Fruit fly (Drosophila melanogaster): ENCODE results near the gene Arfrp1.
A peak's percentile ranks its signal among the peaks of the same experiment; 100 is the strongest.

The Arfrp1 gene

dm6 chrX:9074040-9074439 lies 32.8 kb upstream of the Arfrp1 start:
- TF ChIP-seq CG9948 (tag; optimal IDR thresholded peaks at IDR 0.05): no peak
- no peak for TF ChIP-seq rn (GFP tag; IDR thresholded peaks at IDR 0.05)
- TF ChIP-seq CG8301 (tag; optimal IDR thresholded peaks at IDR 0.05): no peak
- TF ChIP-seq gl (tag; optimal IDR thresholded peaks at IDR 0.05): no peak
- no peak for TF ChIP-seq D1 (tag; optimal IDR thresholded peaks at IDR 0.05)
- TF ChIP-seq Pif1B (GFP tag; optimal IDR thresholded peaks at IDR 0.05): no peak
- no peak for TF ChIP-seq CG34367 (tag; optimal IDR thresholded peaks at IDR 0.05)
- no peak for TF ChIP-seq CG10348 (GFP tag; IDR thresholded peaks at IDR 0.05)

DNA sequence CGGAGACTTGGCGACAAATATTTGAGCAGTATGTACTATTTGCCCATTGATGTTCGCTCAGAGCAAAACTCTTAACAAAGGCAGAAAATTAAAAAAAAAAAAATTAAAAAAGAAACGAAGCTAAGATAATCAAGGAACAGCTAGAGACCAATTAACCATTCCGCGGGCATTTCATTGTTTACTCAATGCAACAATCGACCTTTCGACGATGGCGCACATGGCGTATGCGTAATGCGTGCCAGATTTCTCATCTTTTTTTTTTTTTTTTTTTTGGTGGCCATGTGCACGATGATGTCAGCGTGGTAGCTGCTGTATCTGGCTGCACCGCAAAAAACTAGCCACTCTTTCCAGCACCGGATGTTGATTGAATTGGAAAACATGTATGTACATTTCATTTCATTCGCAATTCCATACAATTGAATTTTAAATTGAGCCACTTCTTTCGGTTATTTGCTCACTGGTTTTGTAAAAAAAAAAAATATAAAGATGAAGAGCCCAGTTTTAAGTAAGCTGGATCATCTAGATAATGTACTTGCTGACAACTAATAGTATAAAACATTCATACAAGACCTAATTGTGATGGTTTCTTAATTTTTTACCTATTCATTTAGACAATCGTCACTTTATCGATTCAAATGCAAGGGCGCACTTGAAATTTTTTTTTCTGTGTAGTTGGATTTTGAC lies 31.1 kb upstream of the Arfrp1 start:
- peak; percentile 59 for TF ChIP-seq CG32121 (GFP tag; IDR thresholded peaks at IDR 0.05)
- peak; percentile 1 for TF ChIP-seq CG9948 (tag; optimal IDR thresholded peaks at IDR 0.05)
- TF ChIP-seq gl (tag; optimal IDR thresholded peaks at IDR 0.05): no peak
- peak; percentile 2 for TF ChIP-seq CG17806 (tag; optimal IDR thresholded peaks at IDR 0.05)
- TF ChIP-seq EcR (GFP tag; optimal IDR thresholded peaks at IDR 0.05): no peak
- TF ChIP-seq fd96Ca (GFP tag; IDR thresholded peaks at IDR 0.05): 0 out of 3 replicates have a peak, but pooled peaks have one; percentile 36
- no peak for TF ChIP-seq CG12605 (GFP tag; IDR thresholded peaks at IDR 0.05)
- no peak for TF ChIP-seq rn (GFP tag; IDR thresholded peaks at IDR 0.05)
- TF ChIP-seq Pif1B (GFP tag; optimal IDR thresholded peaks at IDR 0.05): peak; percentile 30
- no peak for TF ChIP-seq CG10348 (GFP tag; IDR thresholded peaks at IDR 0.05)
- peak; percentile 44 for TF ChIP-seq CG8301 (tag; optimal IDR thresholded peaks at IDR 0.05)
- peak; percentile 64 for TF ChIP-seq CG8159 (tag; optimal IDR thresholded peaks at IDR 0.05)
- peak; percentile 56 for TF ChIP-seq CG14655 (GFP tag; optimal IDR thresholded peaks at IDR 0.05)
- TF ChIP-seq D1 (tag; optimal IDR thresholded peaks at IDR 0.05): no peak
- no peak for TF ChIP-seq CG13204 (GFP tag; optimal IDR thresholded peaks at IDR 0.05)
- peak; percentile 67 for TF ChIP-seq Snoo (tag; optimal IDR thresholded peaks at IDR 0.05)
- peak; percentile 74 for TF ChIP-seq Pif1A (GFP tag; optimal IDR thresholded peaks at IDR 0.05)
- no peak for TF ChIP-seq CG34367 (tag; optimal IDR thresholded peaks at IDR 0.05)
- peak; percentile 44 for TF ChIP-seq CG15710 (tag; optimal IDR thresholded peaks at IDR 0.05)
- TF ChIP-seq Ets98B (GFP tag; IDR thresholded peaks at IDR 0.05): no peak
- TF ChIP-seq CG4496 (GFP tag; IDR thresholded peaks at IDR 0.05): peak; percentile 35; the same call in 1 of the 3 replicates

DNA sequence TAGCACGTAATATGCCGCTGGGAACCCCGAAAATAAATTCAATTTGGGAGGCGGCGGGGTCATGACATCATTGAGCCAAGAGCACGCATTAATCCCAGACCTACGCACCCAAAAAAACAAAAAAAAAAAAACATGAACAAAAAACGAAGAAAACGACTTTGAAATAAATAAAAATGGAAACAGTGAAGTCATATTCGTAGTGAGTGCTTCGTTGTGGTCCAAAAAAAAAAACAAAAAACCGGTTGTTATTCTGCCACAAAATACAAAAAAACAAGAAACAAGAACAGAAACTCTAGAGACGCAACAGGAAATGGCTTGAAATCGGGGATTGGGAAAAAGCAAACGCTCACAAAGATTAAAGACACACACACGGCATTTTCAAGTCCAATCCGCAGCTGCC lies 29.3 kb upstream of the Arfrp1 start:
- no peak for TF ChIP-seq CG10348 (GFP tag; IDR thresholded peaks at IDR 0.05)
- no peak for TF ChIP-seq CG17806 (tag; optimal IDR thresholded peaks at IDR 0.05)
- TF ChIP-seq Pif1B (GFP tag; optimal IDR thresholded peaks at IDR 0.05): no peak
- no peak for TF ChIP-seq rn (GFP tag; IDR thresholded peaks at IDR 0.05)
- peak; percentile 48 for TF ChIP-seq gl (tag; optimal IDR thresholded peaks at IDR 0.05)
- no peak for TF ChIP-seq CG14655 (GFP tag; optimal IDR thresholded peaks at IDR 0.05)
- peak; percentile 40; the same call in 1 of the 2 replicates for TF ChIP-seq CG12605 (GFP tag; IDR thresholded peaks at IDR 0.05)
- TF ChIP-seq Ets98B (GFP tag; IDR thresholded peaks at IDR 0.05): no peak
- peak; percentile 64 for TF ChIP-seq CG13204 (GFP tag; optimal IDR thresholded peaks at IDR 0.05)
- peak; percentile 29 for TF ChIP-seq Pif1A (GFP tag; optimal IDR thresholded peaks at IDR 0.05)
- TF ChIP-seq CG34367 (tag; optimal IDR thresholded peaks at IDR 0.05): peak; percentile 43
- peak; percentile 32 for TF ChIP-seq CG15710 (tag; optimal IDR thresholded peaks at IDR 0.05)
- TF ChIP-seq CG4496 (GFP tag; IDR thresholded peaks at IDR 0.05): peak; percentile 8; the same call in 1 of the 3 replicates

DNA sequence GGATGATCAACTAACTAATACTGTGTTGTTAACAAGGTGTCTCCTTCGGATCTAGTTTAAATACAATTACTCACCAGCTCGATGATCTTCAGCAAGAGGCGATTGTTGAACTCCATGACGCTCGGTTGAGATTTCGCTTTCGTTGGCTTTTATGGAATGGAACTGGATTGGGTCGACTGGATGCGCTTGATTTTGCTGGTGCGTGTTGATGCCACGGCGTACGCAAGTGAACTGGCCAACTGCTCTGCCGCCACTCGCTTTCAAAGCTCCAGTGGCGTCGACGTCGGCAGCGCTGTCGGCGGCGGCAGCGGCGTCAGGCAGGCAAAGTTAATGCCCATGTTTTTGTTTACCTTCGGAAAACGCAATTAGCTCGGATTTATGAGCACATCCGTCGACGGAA lies 28.6 kb upstream of the Arfrp1 start, which contains the start of gene CG44325:
Gene CG44325 (minus strand): TSS at position 237 of the 400 bp plus-strand sequence.
- TF ChIP-seq CG8301 (tag; optimal IDR thresholded peaks at IDR 0.05) (peak; percentile 23), rn (GFP tag; IDR thresholded peaks at IDR 0.05) (no peak), CG34367 (tag; optimal IDR thresholded peaks at IDR 0.05) (no peak), CG32121 (GFP tag; IDR thresholded peaks at IDR 0.05) (peak; percentile 40; the same call in 1 of the 2 replicates), Pif1A (GFP tag; optimal IDR thresholded peaks at IDR 0.05) (peak; percentile 64), Ets98B (GFP tag; IDR thresholded peaks at IDR 0.05) (peak; percentile 64), EcR (GFP tag; optimal IDR thresholded peaks at IDR 0.05) (peak; percentile 92), gl (tag; optimal IDR thresholded peaks at IDR 0.05) (peak; percentile 46), CG15710 (tag; optimal IDR thresholded peaks at IDR 0.05) (no peak), Snoo (tag; optimal IDR thresholded peaks at IDR 0.05) (peak; percentile 40), CG14655 (GFP tag; optimal IDR thresholded peaks at IDR 0.05) (no peak), CG4496 (GFP tag; IDR thresholded peaks at IDR 0.05) (peak; percentile 62; the same call in 1 of the 3 replicates), D1 (tag; optimal IDR thresholded peaks at IDR 0.05) (no peak), CG17806 (tag; optimal IDR thresholded peaks at IDR 0.05) (no peak), CG12605 (GFP tag; IDR thresholded peaks at IDR 0.05) (peak; percentile 60; the same call in 1 of the 2 replicates), CG8159 (tag; optimal IDR thresholded peaks at IDR 0.05) (no peak), CG10348 (GFP tag; IDR thresholded peaks at IDR 0.05) (no peak), fd96Ca (GFP tag; IDR thresholded peaks at IDR 0.05) (peak; percentile 17; the same call in 1 of the 3 replicates), CG13204 (GFP tag; optimal IDR thresholded peaks at IDR 0.05) (no peak), Pif1B (GFP tag; optimal IDR thresholded peaks at IDR 0.05) (peak; percentile 66), CG9948 (tag; optimal IDR thresholded peaks at IDR 0.05) (no peak)

DNA sequence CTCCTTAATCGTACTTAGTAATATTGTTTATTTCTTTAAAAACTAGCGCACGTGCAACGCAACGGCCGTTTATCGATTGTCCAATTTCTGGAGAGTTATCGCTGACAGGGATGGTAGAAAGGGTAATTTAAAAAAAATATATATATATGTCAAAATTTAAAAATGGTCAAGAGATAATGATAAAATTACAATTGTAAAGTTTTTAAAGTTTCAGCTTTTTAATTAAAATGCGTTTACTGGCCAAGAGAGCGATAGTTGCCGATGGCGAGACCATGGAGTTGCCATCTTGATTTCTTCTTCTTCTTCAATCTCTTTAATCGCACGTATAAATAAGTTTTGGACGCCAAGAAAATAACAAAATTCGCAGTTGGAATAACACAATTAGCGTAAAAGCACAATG lies 25.9 kb upstream of the Arfrp1 start, which contains the start of the genes CG7246 and HP1b:
Gene CG7246 (minus strand): TSS at position 96 of the 400 bp plus-strand sequence.
Gene HP1b (plus strand): TSS at position 102 of the 400 bp plus-strand sequence.
- TF ChIP-seq CG34367 (tag; optimal IDR thresholded peaks at IDR 0.05): peak; percentile 18
- no peak for TF ChIP-seq CG13204 (GFP tag; optimal IDR thresholded peaks at IDR 0.05)
- peak; percentile 62 for TF ChIP-seq CG15710 (tag; optimal IDR thresholded peaks at IDR 0.05)
- peak; percentile 26 for TF ChIP-seq CG8301 (tag; optimal IDR thresholded peaks at IDR 0.05)
- peak; percentile 38; the same call in 1 of the 2 replicates for TF ChIP-seq rn (GFP tag; IDR thresholded peaks at IDR 0.05)
- peak; percentile 59 for TF ChIP-seq Pif1B (GFP tag; optimal IDR thresholded peaks at IDR 0.05)
- peak; percentile 79 for TF ChIP-seq CG4496 (GFP tag; IDR thresholded peaks at IDR 0.05)
- no peak for TF ChIP-seq CG14655 (GFP tag; optimal IDR thresholded peaks at IDR 0.05)
- peak; percentile 65 for TF ChIP-seq Pif1A (GFP tag; optimal IDR thresholded peaks at IDR 0.05)
- peak; percentile 45 for TF ChIP-seq Snoo (tag; optimal IDR thresholded peaks at IDR 0.05)
- TF ChIP-seq CG17806 (tag; optimal IDR thresholded peaks at IDR 0.05): peak; percentile 67
- no peak for TF ChIP-seq D1 (tag; optimal IDR thresholded peaks at IDR 0.05)
- TF ChIP-seq EcR (GFP tag; optimal IDR thresholded peaks at IDR 0.05): no peak
- TF ChIP-seq CG8159 (tag; optimal IDR thresholded peaks at IDR 0.05): peak; percentile 52
- TF ChIP-seq CG12605 (GFP tag; IDR thresholded peaks at IDR 0.05): 0 out of 2 replicates have a peak, but pooled peaks have one; percentile 15
- TF ChIP-seq CG9948 (tag; optimal IDR thresholded peaks at IDR 0.05): peak; percentile 37
- peak; percentile 55; the same call in 1 of the 2 replicates for TF ChIP-seq CG32121 (GFP tag; IDR thresholded peaks at IDR 0.05)
- TF ChIP-seq Ets98B (GFP tag; IDR thresholded peaks at IDR 0.05): peak; percentile 81
- peak; percentile 76 for TF ChIP-seq fd96Ca (GFP tag; IDR thresholded peaks at IDR 0.05)

All from whole organism, pupa.